Worm (Caenorhabditis elegans) whole organism, early embryonic: ENCODE results near the gene cyp-33B1.

Experiments used
- ama-1 ChIP-seq: fragments of 150-350 bp; optimal IDR thresholded peaks from 2 replicates; lab custom pipeline; 2014
- ets-7 ChIP-seq: sonication (generic microtip); optimal IDR thresholded peaks from 2 replicates; lab custom pipeline; 2016; ENCODE audit warnings: missing genotype, missing genetic modification characterization, missing compliant biosample characterization
- flt-1 ChIP-seq: fragments of 200-800 bp; sonication (Bioruptor generic); IDR thresholded peaks from 2 replicates; pipeline ENCODE4 v1.3.6; 2022; ENCODE audit warnings: missing genetic modification characterization, missing compliant biosample characterization
- sea-1 ChIP-seq: fragments of 200-800 bp; sonication (Bioruptor generic); conservative IDR thresholded peaks from 2 replicates; pipeline ENCODE4 v1.3.6; 2022; ENCODE audit warnings: missing genetic modification characterization, missing compliant biosample characterization

DNA sequence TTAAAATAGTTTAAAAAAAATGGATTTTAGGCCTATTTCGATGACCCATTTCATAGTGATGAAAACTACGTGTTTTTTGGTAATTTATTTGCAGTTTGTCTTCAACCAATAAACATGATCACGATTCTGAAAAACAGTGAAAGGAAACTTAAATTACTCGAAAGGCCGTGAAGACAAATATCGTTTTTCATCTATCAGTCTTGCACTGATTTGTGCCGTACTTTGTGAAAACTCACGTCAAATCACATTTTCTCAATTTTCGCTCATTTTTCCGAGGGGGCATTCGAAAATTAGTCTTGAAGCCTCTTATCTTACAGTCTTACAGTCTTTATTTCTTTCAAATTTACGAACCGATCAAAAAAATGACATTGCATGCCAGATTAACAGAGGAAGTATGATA, 17.5 kb downstream of the cyp-33B1 start, which contains the start of gene C25E10.11:
- TF ChIP-seq ets-7 (tag; lab: Kevin White, UChicago) (no peak), ama-1 (lab: Kevin White, UChicago) (no peak), flt-1 (GFP tag; lab: Robert Waterston, UW) (no peak), sea-1 (no peak)
